Fruit fly (Drosophila melanogaster) whole organism, embryonic: ENCODE data around the gene CG15742.

ENCODE experiments used
- CG10462 ChIP-seq: fragments of 200-800 bp; sonication (Bioruptor generic); optimal IDR thresholded peaks from 2 replicates; lab custom pipeline; 2016; ENCODE audit warnings: missing biosample characterization, missing genetic modification characterization
- CG10654 ChIP-seq: fragments of 200-800 bp; sonication (Bioruptor generic); optimal IDR thresholded peaks from 2 replicates; lab custom pipeline; 2016; ENCODE audit warnings: missing biosample characterization, missing genetic modification characterization
- CG11085 ChIP-seq: fragments of 200-800 bp; sonication (Bioruptor generic); IDR thresholded peaks from 2 replicates; pipeline ENCODE4 v1.3.6; 2022; ENCODE audit warnings: missing biosample characterization, missing genetic modification characterization
- CG11695 ChIP-seq: fragments of 200-800 bp; sonication (Bioruptor generic); IDR thresholded peaks from 3 replicates; pipeline ENCODE4 v1.3.6; 2022; ENCODE audit warnings: missing biosample characterization, missing genetic modification characterization
- CG12299 ChIP-seq: fragments of 200-800 bp; sonication (Bioruptor generic); optimal IDR thresholded peaks from 2 replicates; lab custom pipeline; 2018; ENCODE audit warnings: missing biosample characterization, mild to moderate bottlenecking, missing genetic modification characterization
- CG12659 ChIP-seq: fragments of 200-800 bp; sonication (Bioruptor generic); optimal IDR thresholded peaks from 3 replicates; lab custom pipeline; 2017; ENCODE audit warnings: mild to moderate bottlenecking, missing biosample characterization, missing genetic modification reagents, missing genetic modification characterization
- CG17361 ChIP-seq: fragments of 200-800 bp; sonication (Bioruptor generic); IDR thresholded peaks from 3 replicates; pipeline ENCODE4 v1.3.6; 2022; ENCODE audit warnings: missing biosample characterization, missing genetic modification characterization
- CG17612 ChIP-seq: fragments of 200-800 bp; sonication (Bioruptor generic); IDR thresholded peaks from 2 replicates; pipeline ENCODE4 v1.3.6; 2022; ENCODE audit warnings: missing biosample characterization, missing genetic modification characterization
- CG31388 ChIP-seq: fragments of 200-800 bp; sonication (Bioruptor generic); optimal IDR thresholded peaks from 2 replicates; lab custom pipeline; 2016; ENCODE audit warnings: missing biosample characterization, missing genetic modification characterization
- CG4707 ChIP-seq: fragments of 200-800 bp; sonication (Bioruptor generic); optimal IDR thresholded peaks from 2 replicates; lab custom pipeline; 2018; ENCODE audit warnings: missing biosample characterization, mild to moderate bottlenecking, missing genetic modification characterization, moderate library complexity
- CG6689 ChIP-seq: fragments of 200-800 bp; sonication (Bioruptor generic); IDR thresholded peaks from 2 replicates; pipeline ENCODE4 v1.3.6; 2022; ENCODE audit warnings: missing biosample characterization, missing genetic modification characterization
- CG6791 ChIP-seq: fragments of 200-800 bp; sonication (Bioruptor generic); IDR thresholded peaks from 3 replicates; pipeline ENCODE4 v1.3.6; 2022; ENCODE audit warnings: missing biosample characterization, missing genetic modification characterization; ENCODE audit not compliant: partially characterized antibody
- CG8388 ChIP-seq: fragments of 200-800 bp; sonication (Bioruptor generic); optimal IDR thresholded peaks from 2 replicates; lab custom pipeline; 2019; ENCODE audit warnings: missing biosample characterization, mild to moderate bottlenecking, missing genetic modification characterization, moderate library complexity
- CTCF ChIP-seq: fragments of 200-800 bp; sonication (Bioruptor generic); optimal IDR thresholded peaks from 2 replicates; lab custom pipeline; 2017; ENCODE audit warnings: missing biosample characterization, mild to moderate bottlenecking, missing genetic modification characterization, moderate library complexity
- Elba2 ChIP-seq: fragments of 200-800 bp; sonication (Bioruptor generic); optimal IDR thresholded peaks from 3 replicates; lab custom pipeline; 2016; ENCODE audit warnings: missing biosample characterization, missing genetic modification characterization
- Hey ChIP-seq: fragments of 200-800 bp; sonication (Bioruptor generic); optimal IDR thresholded peaks from 3 replicates; lab custom pipeline; 2018; ENCODE audit warnings: missing biosample characterization, mild to moderate bottlenecking, missing genetic modification characterization
- MBD-R2 ChIP-seq: fragments of 200-800 bp; sonication (Bioruptor generic); IDR thresholded peaks from 2 replicates; pipeline ENCODE4 v1.3.6; 2022; ENCODE audit warnings: missing biosample characterization, missing genetic modification characterization
- MTF-1 ChIP-seq: fragments of 200-800 bp; sonication (Bioruptor generic); optimal IDR thresholded peaks from 2 replicates; lab custom pipeline; 2018; ENCODE audit warnings: missing biosample characterization, mild to moderate bottlenecking, missing genetic modification characterization, borderline replicate concordance
- Mes4 ChIP-seq: fragments of 200-800 bp; sonication (Bioruptor generic); optimal IDR thresholded peaks from 2 replicates; lab custom pipeline; 2016; ENCODE audit warnings: missing biosample characterization, missing genetic modification characterization
- Myb ChIP-seq: fragments of 200-800 bp; sonication (Bioruptor generic); optimal IDR thresholded peaks from 2 replicates; lab custom pipeline; 2016; ENCODE audit warnings: missing biosample characterization, missing genetic modification characterization
- Oli ChIP-seq: fragments of 200-800 bp; sonication (Bioruptor generic); optimal IDR thresholded peaks from 2 replicates; lab custom pipeline; 2018; ENCODE audit warnings: missing biosample characterization, mild to moderate bottlenecking, missing genetic modification characterization, moderate library complexity
- PHDP ChIP-seq: fragments of 200-800 bp; sonication (Bioruptor generic); optimal IDR thresholded peaks from 3 replicates; lab custom pipeline; 2018; ENCODE audit warnings: missing biosample characterization, mild to moderate bottlenecking, missing genetic modification characterization, moderate library complexity
- Pdp1 ChIP-seq, 2 experiments: fragments of 200-800 bp; sonication (Bioruptor generic); optimal IDR thresholded peaks; 3 replicates each; lab custom pipeline; 2016; ENCODE audit warnings: missing biosample characterization in 2 of 2, missing genetic modification characterization in 2 of 2, mild to moderate bottlenecking in 1 of 2, moderate library complexity in 1 of 2
- Taf1 ChIP-seq: fragments of 200-800 bp; sonication (Bioruptor generic); IDR thresholded peaks from 2 replicates; pipeline ENCODE4 v1.3.6; 2022; ENCODE audit warnings: missing biosample characterization, missing genetic modification characterization
- Xrp1 ChIP-seq: fragments of 200-800 bp; sonication (Bioruptor generic); IDR thresholded peaks from 2 replicates; pipeline ENCODE4 v1.3.6; 2022; ENCODE audit warnings: missing biosample characterization, missing genetic modification characterization
- ato ChIP-seq: fragments of 200-800 bp; sonication (Bioruptor generic); IDR thresholded peaks from 2 replicates; pipeline ENCODE4 v1.3.6; 2022; ENCODE audit warnings: missing biosample characterization, missing genetic modification characterization; ENCODE audit not compliant: partially characterized antibody
- bsh ChIP-seq, 2 experiments: fragments of 200-800 bp; sonication (Bioruptor generic); optimal IDR thresholded peaks; 2 replicates each; lab custom pipeline; 2017 to 2018; ENCODE audit warnings: mild to moderate bottlenecking in 2 of 2, missing biosample characterization in 2 of 2, missing genetic modification characterization in 2 of 2, moderate library complexity in 1 of 2
- caup ChIP-seq: fragments of 200-800 bp; sonication (Bioruptor generic); optimal IDR thresholded peaks from 3 replicates; lab custom pipeline; 2017; ENCODE audit warnings: missing biosample characterization, mild to moderate bottlenecking, missing genetic modification characterization, moderate library complexity; ENCODE audit not compliant: severe bottlenecking
- cg ChIP-seq: fragments of 200-800 bp; sonication (Bioruptor generic); optimal IDR thresholded peaks from 3 replicates; lab custom pipeline; 2019; ENCODE audit warnings: missing biosample characterization, mild to moderate bottlenecking, missing genetic modification characterization, moderate library complexity
- chinmo ChIP-seq: fragments of 200-800 bp; sonication (Bioruptor generic); IDR thresholded peaks from 4 replicates; pipeline ENCODE4 v1.3.6; 2022; ENCODE audit warnings: missing biosample characterization, missing genetic modification characterization; ENCODE audit not compliant: partially characterized antibody
- crp ChIP-seq, 2 experiments: fragments of 200-800 bp; sonication (Bioruptor generic); optimal IDR thresholded peaks; 2 replicates in 1 of 2; 3 replicates in 1 of 2; lab custom pipeline; 2017; ENCODE audit warnings: missing biosample characterization in 2 of 2, missing genetic modification characterization in 2 of 2, mild to moderate bottlenecking in 1 of 2, moderate library complexity in 1 of 2
- dimm ChIP-seq: fragments of 200-800 bp; sonication (Bioruptor generic); IDR thresholded peaks from 2 replicates; pipeline ENCODE4 v1.3.6; 2022; ENCODE audit warnings: missing biosample characterization, missing genetic modification characterization
- dmrt99B ChIP-seq: fragments of 200-800 bp; sonication (Bioruptor generic); optimal IDR thresholded peaks from 2 replicates; lab custom pipeline; 2018; ENCODE audit warnings: missing biosample characterization, mild to moderate bottlenecking, missing genetic modification characterization, moderate library complexity
- dpn ChIP-seq, 2 experiments: fragments of 200-800 bp; sonication (Bioruptor generic); optimal IDR thresholded peaks; 3 replicates each; lab custom pipeline; 2016; ENCODE audit warnings: missing biosample characterization in 2 of 2, missing genetic modification characterization in 2 of 2
- ems ChIP-seq: fragments of 200-800 bp; sonication (Bioruptor generic); optimal IDR thresholded peaks from 3 replicates; lab custom pipeline; 2016; ENCODE audit warnings: missing biosample characterization, missing genetic modification characterization
- exex ChIP-seq: fragments of 200-800 bp; sonication (Bioruptor generic); optimal IDR thresholded peaks from 4 replicates; lab custom pipeline; 2018; ENCODE audit warnings: missing biosample characterization, mild to moderate bottlenecking, missing genetic modification characterization, moderate library complexity
- fd3F ChIP-seq: fragments of 200-800 bp; sonication (Bioruptor generic); optimal IDR thresholded peaks from 2 replicates; lab custom pipeline; 2018; ENCODE audit warnings: missing biosample characterization, mild to moderate bottlenecking, missing genetic modification characterization, moderate library complexity
- mirr ChIP-seq: fragments of 200-800 bp; sonication (Bioruptor generic); optimal IDR thresholded peaks from 3 replicates; lab custom pipeline; 2018; ENCODE audit warnings: missing biosample characterization, mild to moderate bottlenecking, missing genetic modification characterization
- onecut ChIP-seq: fragments of 200-800 bp; sonication (Bioruptor generic); IDR thresholded peaks from 2 replicates; pipeline ENCODE4 v1.3.6; 2022; ENCODE audit warnings: missing biosample characterization, missing genetic modification characterization
- phol ChIP-seq: fragments of 200-800 bp; sonication (Bioruptor generic); optimal IDR thresholded peaks from 3 replicates; lab custom pipeline; 2018; ENCODE audit warnings: missing biosample characterization, mild to moderate bottlenecking, missing genetic modification characterization, moderate library complexity
- pita ChIP-seq: fragments of 200-800 bp; sonication (Bioruptor generic); optimal IDR thresholded peaks from 2 replicates; lab custom pipeline; 2017; ENCODE audit warnings: missing biosample characterization, mild to moderate bottlenecking, missing genetic modification characterization
- pnt ChIP-seq: fragments of 200-800 bp; sonication (Bioruptor generic); optimal IDR thresholded peaks from 3 replicates; lab custom pipeline; 2016; ENCODE audit warnings: missing biosample characterization, missing genetic modification characterization
- pros ChIP-seq: fragments of 200-800 bp; sonication (Bioruptor generic); optimal IDR thresholded peaks from 3 replicates; lab custom pipeline; 2019; ENCODE audit warnings: missing biosample characterization, mild to moderate bottlenecking, missing genetic modification characterization, moderate library complexity
- sd ChIP-seq: fragments of 200-800 bp; sonication (Bioruptor generic); optimal IDR thresholded peaks from 3 replicates; lab custom pipeline; 2018; ENCODE audit warnings: missing biosample characterization, mild to moderate bottlenecking, missing genetic modification characterization, moderate library complexity
- slbo ChIP-seq: fragments of 200-800 bp; sonication (Bioruptor generic); IDR thresholded peaks from 2 replicates; pipeline ENCODE4 v1.3.6; 2022; ENCODE audit warnings: missing biosample characterization, missing genetic modification characterization
- sqz ChIP-seq: fragments of 200-800 bp; sonication (Bioruptor generic); optimal IDR thresholded peaks from 3 replicates; lab custom pipeline; 2018; ENCODE audit warnings: missing biosample characterization, mild to moderate bottlenecking, missing genetic modification characterization
- z ChIP-seq: fragments of 200-800 bp; sonication (Bioruptor generic); IDR thresholded peaks from 3 replicates; pipeline ENCODE4 v1.3.6; 2022; ENCODE audit warnings: missing biosample characterization, missing genetic modification characterization
- zf30C ChIP-seq: fragments of 200-800 bp; sonication (Bioruptor generic); optimal IDR thresholded peaks from 3 replicates; lab custom pipeline; 2018; ENCODE audit warnings: missing biosample characterization, mild to moderate bottlenecking, missing genetic modification characterization
- zfh2 ChIP-seq: fragments of 200-800 bp; sonication (Bioruptor generic); optimal IDR thresholded peaks from 2 replicates; lab custom pipeline; 2016; ENCODE audit warnings: missing biosample characterization, missing genetic modification characterization

Gene CG15742

dm6 chrX:13256967-13257366 is 1.3 kb downstream of the CG15742 start (continued):
- TF ChIP-seq Xrp1 (GFP tag; lab: Robert Waterston, UW) (peak; percentile 15; the same call in 1 of the 2 replicates), CG10654 (GFP tag; lab: Kevin White, UChicago) (no peak), CG31388 (GFP tag; lab: Kevin White, UChicago) (no peak), CG6689 (GFP tag; lab: Robert Waterston, UW) (no peak), sd (peak; percentile 24), dimm (GFP tag; lab: Robert Waterston, UW) (no peak), Elba2 (no peak), CG4707 (peak; percentile 33), Mes4 (GFP tag; lab: Kevin White, UChicago) (no peak), onecut (GFP tag; lab: Robert Waterston, UW) (0 out of 2 replicates have a peak, but pooled peaks have one; percentile 14)

- TF ChIP-seq mirr (GFP tag; lab: Kevin White, UChicago) (peak; percentile 8), Taf1 (GFP tag; lab: Robert Waterston, UW) (no peak), ato (no peak), MBD-R2 (no peak), CTCF (GFP tag; lab: Kevin White, UChicago) (no peak), ems (GFP tag; lab: Kevin White, UChicago) (no peak), bsh (GFP tag; optimal IDR thresholded peaks at IDR 0.05; lab: Kevin White, UChicago) (no peak), dmrt99B (tag; lab: Kevin White, UChicago) (no peak), sd (peak; percentile 82), Myb (GFP tag; lab: Kevin White, UChicago) (no peak), slbo (no peak), CG10462 (GFP tag; lab: Kevin White, UChicago) (peak; percentile 3), CG6791 (GFP tag; lab: Robert Waterston, UW) (no peak), CG8388 (GFP tag; lab: Kevin White, UChicago) (no peak), exex (tag; lab: Kevin White, UChicago) (peak; percentile 81), CG11695 (GFP tag; lab: Robert Waterston, UW) (0 out of 3 replicates have a peak, but pooled peaks have one; percentile 30), pros (no peak), chinmo (no peak), pnt (GFP tag; lab: Kevin White, UChicago) (no peak), Oli (tag; lab: Kevin White, UChicago) (no peak), CG17612 (GFP tag; lab: Robert Waterston, UW) (no peak), caup (GFP tag; lab: Kevin White, UChicago) (no peak), cg (GFP tag; lab: Kevin White, UChicago) (no peak), crp (GFP tag; optimal IDR thresholded peaks at IDR 0.05; lab: Kevin White, UChicago) (no peak), Pdp1 (GFP tag; optimal IDR thresholded peaks at IDR 0.05; lab: Kevin White, UChicago) (peak in 1 of 2 experiments; percentile 62), Hey (no peak), PHDP (tag; lab: Kevin White, UChicago) (peak; percentile 23), sqz (GFP tag; lab: Kevin White, UChicago) (peak; percentile 16), MTF-1 (GFP tag; lab: Kevin White, UChicago) (no peak), dpn (GFP tag; optimal IDR thresholded peaks at IDR 0.05; lab: Kevin White, UChicago) (no peak), CG17361 (GFP tag; lab: Robert Waterston, UW) (no peak), CG12659 (peak; percentile 7), pita (GFP tag; lab: Kevin White, UChicago) (no peak), zfh2 (GFP tag; lab: Kevin White, UChicago) (no peak), CG12299 (tag; lab: Kevin White, UChicago) (no peak), phol (tag; lab: Kevin White, UChicago) (no peak), z (GFP tag; lab: Robert Waterston, UW) (no peak), Elba2 (no peak), fd3F (GFP tag; lab: Kevin White, UChicago) (no peak), zf30C (no peak), CG11085 (no peak)
Observed at dm6 chrX:13254442-13254841, 3.9 kb downstream of the CG15742 start.
